Worm (Caenorhabditis elegans) whole organism, midembryonic: Measurements from ENCODE around the gene sru-31.

Experiments
- med-1 ChIP-seq: sonication (generic microtip); optimal IDR thresholded peaks from 2 replicates; lab custom pipeline; 2017; ENCODE audit warnings: missing genetic modification characterization, mild to moderate bottlenecking, missing compliant biosample characterization, antibody characterized with exemption, missing genetic modification reagents; ENCODE audit not compliant: insufficient read depth
- ztf-29 ChIP-seq: fragments of 200-800 bp; sonication (Bioruptor generic); IDR thresholded peaks from 2 replicates; pipeline ENCODE4 v1.3.6; 2022; ENCODE audit warnings: missing genetic modification reagents, missing genetic modification characterization, missing compliant biosample characterization

DNA sequence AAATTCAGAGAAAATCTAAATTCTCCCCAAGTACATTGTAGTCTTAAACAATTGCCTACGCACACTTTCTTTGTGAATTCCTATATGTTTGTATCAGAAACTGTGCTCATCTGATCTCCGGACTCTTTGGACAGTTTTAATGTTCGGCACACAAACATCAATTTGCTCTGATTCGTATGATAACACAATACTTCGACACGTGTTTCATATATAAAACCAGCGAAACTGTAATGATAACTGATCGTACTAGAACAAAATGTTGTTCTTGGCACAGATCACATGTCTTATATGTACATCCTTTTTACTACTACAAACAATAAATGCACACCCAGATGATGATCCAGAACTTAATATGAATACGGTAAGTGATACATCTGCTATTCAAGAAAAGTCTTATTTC lies 25.2 kb upstream of the sru-31 start, which contains the start of gene lipl-2:
- TF ChIP-seq ztf-29 (GFP tag; lab: Robert Waterston, UW) (no peak), med-1 (GFP tag; lab: Kevin White, UChicago) (no peak)
